Worm (Caenorhabditis elegans): ENCODE data around the gene unc-112.

The unc-112 gene

ce11 chrV:14659595-14659994 is 36.9 kb downstream of the unc-112 start:
- TF ChIP-seq fkh-8 (tag; optimal IDR thresholded peaks at IDR 0.05) (no peak), efl-1 (optimal IDR thresholded peaks at IDR 0.05) (no peak), efl-1 (GFP tag; optimal IDR thresholded peaks at IDR 0.05 in 1 of 2) (peak in 1 of 2 experiments; percentile 17)

DNA sequence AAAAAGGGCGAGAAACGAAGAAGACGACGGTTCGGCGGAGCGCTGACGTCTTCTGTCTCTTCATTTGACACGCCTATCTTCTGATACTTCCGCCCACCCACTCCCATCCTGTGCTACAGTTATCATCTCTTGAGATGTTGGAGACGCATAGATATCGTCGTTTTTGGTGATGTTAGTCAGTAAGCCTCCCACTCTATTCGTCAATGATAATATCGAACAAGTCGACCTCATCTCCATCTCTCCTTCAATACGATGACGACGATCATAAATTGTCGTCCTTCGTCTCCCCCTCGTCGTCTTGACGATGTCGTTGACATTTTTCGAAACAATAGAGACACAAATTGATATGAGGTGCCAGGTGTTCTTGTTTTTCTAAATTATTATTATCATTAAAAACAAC is 38.3 kb downstream of the unc-112 start, which contains the start of gene slc-25A29:
TSS of gene slc-25A29 (minus strand) at position 45 of the 400 bp plus-strand sequence.
- TF ChIP-seq elt-3 (tag; optimal IDR thresholded peaks at IDR 0.05): peak in 2 of 6 experiments; percentile 2 to 41
- TF ChIP-seq blmp-1 (tag; optimal IDR thresholded peaks at IDR 0.05): peak; percentile 57
- TF ChIP-seq lin-14 (GFP tag; optimal IDR thresholded peaks at IDR 0.05): peak; percentile 15
- peak; percentile 9 for TF ChIP-seq nhr-71 (tag; optimal IDR thresholded peaks at IDR 0.05)
- no peak for TF ChIP-seq mef-2 (tag; optimal IDR thresholded peaks at IDR 0.05)
- TF ChIP-seq efl-1 (optimal IDR thresholded peaks at IDR 0.05): no peak
- TF ChIP-seq efl-1 (GFP tag; optimal IDR thresholded peaks at IDR 0.05 in 1 of 2): peak in 1 of 2 experiments; percentile 79
- TF ChIP-seq nhr-20 (tag; optimal IDR thresholded peaks at IDR 0.05): peak; percentile 6
- TF ChIP-seq nhr-85 (tag): peak; percentile 28
- TF ChIP-seq nhr-237 (tag; optimal IDR thresholded peaks at IDR 0.05): no peak

DNA sequence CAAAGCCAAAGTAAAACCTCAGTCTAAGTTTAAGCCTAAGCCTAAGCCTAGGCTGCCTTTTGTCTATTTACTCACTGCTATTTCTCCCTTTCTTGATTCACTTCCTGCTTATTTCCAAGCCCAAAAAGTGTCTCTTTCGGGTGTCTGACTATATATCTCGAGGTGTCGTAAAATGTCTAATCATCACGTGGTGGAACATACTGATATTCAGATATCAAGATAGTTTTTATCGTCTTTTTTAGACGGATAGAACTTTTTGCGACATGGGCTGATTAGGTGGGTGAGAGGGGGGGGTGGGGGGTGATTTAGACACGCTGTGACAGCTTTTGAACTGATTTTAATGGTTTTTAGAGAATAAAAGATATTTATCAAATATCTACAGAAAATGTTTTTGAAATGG is 39.5 kb downstream of the unc-112 start:
- TF ChIP-seq nhr-47 (tag; optimal IDR thresholded peaks at IDR 0.05): no peak
- TF ChIP-seq pag-3 (tag; optimal IDR thresholded peaks at IDR 0.05; ENCODE audit: borderline replicate concordance, insufficient read depth): no peak
- TF ChIP-seq nhr-85 (tag): peak; percentile 78
- no peak for TF ChIP-seq xbp-1 (tag; optimal IDR thresholded peaks at IDR 0.05)
- no peak for TF ChIP-seq unc-98 (GFP tag; IDR thresholded peaks at IDR 0.05)
- TF ChIP-seq zip-4 (GFP tag; optimal IDR thresholded peaks at IDR 0.05): no peak
- no peak for TF ChIP-seq efl-1 (optimal IDR thresholded peaks at IDR 0.05)
- TF ChIP-seq efl-1 (GFP tag; optimal IDR thresholded peaks at IDR 0.05 in 1 of 2): peak in 1 of 2 experiments; percentile 85
- peak; percentile 33 for TF ChIP-seq blmp-1 (tag; optimal IDR thresholded peaks at IDR 0.05)
- peak; percentile 50 for TF ChIP-seq lin-14 (GFP tag; optimal IDR thresholded peaks at IDR 0.05)
- peak in 3 of 6 experiments; percentile 10 to 73 (median 64) for TF ChIP-seq elt-3 (tag; optimal IDR thresholded peaks at IDR 0.05)
- TF ChIP-seq hlh-4 (tag; optimal IDR thresholded peaks at IDR 0.05): no peak
- no peak for TF ChIP-seq unc-86 (tag; optimal IDR thresholded peaks at IDR 0.05)
- no peak for TF ChIP-seq ceh-82 (tag; optimal IDR thresholded peaks at IDR 0.05)
- peak; percentile 10 for TF ChIP-seq nhr-20 (tag; optimal IDR thresholded peaks at IDR 0.05)
- peak; percentile 31 for TF ChIP-seq nhr-19 (GFP tag; conservative IDR thresholded peaks at IDR 0.05)
- no peak for TF ChIP-seq ceh-88 (GFP tag; IDR thresholded peaks at IDR 0.05)
- TF ChIP-seq lin-35 (GFP tag; optimal IDR thresholded peaks at IDR 0.05): peak in 1 of 2 experiments; percentile 7
- peak in 1 of 2 experiments; percentile 5 for TF ChIP-seq lsy-2 (tag; optimal IDR thresholded peaks at IDR 0.05)
- TF ChIP-seq isw-1 (GFP tag; IDR thresholded peaks at IDR 0.05): no peak
- no peak for TF ChIP-seq fkh-8 (tag; optimal IDR thresholded peaks at IDR 0.05)
- TF ChIP-seq snpc-4 (tag; optimal IDR thresholded peaks at IDR 0.05): no peak
- TF ChIP-seq nhr-77 (tag; optimal IDR thresholded peaks at IDR 0.05): no peak

DNA sequence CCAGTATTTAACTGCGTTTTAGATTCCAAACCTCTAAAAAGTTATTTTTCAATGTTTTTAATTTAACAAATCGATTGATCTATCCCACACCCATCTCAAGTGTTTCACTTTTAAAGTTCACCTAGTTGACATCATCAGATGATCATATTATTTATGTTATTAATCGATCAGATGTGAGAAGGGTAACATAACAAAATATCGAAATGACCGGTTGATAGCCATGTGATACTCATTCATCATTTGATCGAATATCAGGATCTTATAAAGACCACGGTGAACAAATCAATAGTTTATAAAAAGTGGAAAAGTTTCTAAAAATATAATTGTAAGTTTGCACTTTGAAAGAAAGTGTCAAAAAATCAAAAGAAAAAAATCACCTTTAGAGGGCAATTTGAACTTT is 40.8 kb downstream of the unc-112 start:
- TF ChIP-seq pag-3 (tag; optimal IDR thresholded peaks at IDR 0.05; ENCODE audit: borderline replicate concordance, insufficient read depth) (no peak), aly-2 (tag; optimal IDR thresholded peaks at IDR 0.05) (no peak), irx-1 (tag; optimal IDR thresholded peaks at IDR 0.05) (no peak), hlh-17 (GFP tag; optimal IDR thresholded peaks at IDR 0.05; ENCODE audit: borderline replicate concordance) (no peak), nhr-11 (tag; optimal IDR thresholded peaks at IDR 0.05) (no peak), hpl-2 (GFP tag; optimal IDR thresholded peaks at IDR 0.05) (no peak), efl-1 (optimal IDR thresholded peaks at IDR 0.05) (no peak), efl-1 (GFP tag; optimal IDR thresholded peaks at IDR 0.05 in 1 of 2) (no peak), C16A3.4 (tag; optimal IDR thresholded peaks at IDR 0.05) (no peak), lir-3 (tag; optimal IDR thresholded peaks at IDR 0.05; ENCODE audit: poor library complexity) (no peak), dsc-1 (tag; optimal IDR thresholded peaks at IDR 0.05) (no peak), unc-130 (tag; optimal IDR thresholded peaks at IDR 0.05) (no peak), lsy-2 (tag; optimal IDR thresholded peaks at IDR 0.05) (peak in 1 of 2 experiments; percentile 15), mef-2 (tag; optimal IDR thresholded peaks at IDR 0.05) (no peak), jun-1 (tag; optimal IDR thresholded peaks at IDR 0.05) (no peak), elt-3 (tag; optimal IDR thresholded peaks at IDR 0.05) (peak in 1 of 6 experiments; percentile 53), lin-14 (GFP tag; optimal IDR thresholded peaks at IDR 0.05) (no peak), C04F5.9 (tag; optimal IDR thresholded peaks at IDR 0.05) (no peak), egl-27 (tag; optimal IDR thresholded peaks at IDR 0.05) (no peak), zag-1 (tag; optimal IDR thresholded peaks at IDR 0.05) (no peak), fkh-10 (GFP tag; optimal IDR thresholded peaks at IDR 0.05) (no peak), blmp-1 (tag; optimal IDR thresholded peaks at IDR 0.05) (peak; percentile 48), lin-35 (GFP tag; optimal IDR thresholded peaks at IDR 0.05) (peak in 1 of 2 experiments; percentile 26), ets-5 (GFP tag; IDR thresholded peaks at IDR 0.05) (no peak), unc-98 (GFP tag; IDR thresholded peaks at IDR 0.05) (no peak), nhr-12 (tag; optimal IDR thresholded peaks at IDR 0.05) (no peak), skn-1 (tag; optimal IDR thresholded peaks at IDR 0.05) (no peak), nhr-28 (tag; optimal IDR thresholded peaks at IDR 0.05) (no peak), nhr-20 (tag; optimal IDR thresholded peaks at IDR 0.05) (no peak), ceh-63 (GFP tag; optimal IDR thresholded peaks at IDR 0.05) (no peak)

Measured in whole organism, L1 larva.